Worm (Caenorhabditis elegans): ENCODE results near the gene cnc-7.
A peak's percentile ranks its signal among the peaks of the same experiment; 100 is the strongest.

Gene cnc-7

DNA sequence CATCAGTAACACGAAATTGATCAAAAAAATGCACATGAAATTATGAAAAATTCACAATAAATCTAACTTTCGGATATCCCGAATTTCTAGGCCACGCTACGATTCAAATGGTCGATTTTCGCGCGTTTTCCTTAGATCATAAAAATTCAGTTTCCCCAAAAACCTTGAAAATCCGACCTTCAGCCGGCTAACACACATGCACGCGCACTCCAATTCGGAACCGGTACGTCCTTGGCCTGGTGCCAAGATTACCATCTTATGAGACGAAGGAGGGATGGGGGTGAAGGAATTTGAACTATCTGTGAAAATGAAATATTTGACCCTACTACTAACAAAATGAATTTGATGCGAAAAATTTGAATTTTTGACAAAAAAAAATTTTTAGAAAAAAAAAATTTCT, 28.9 kb downstream of the cnc-7 start (continued):
- TF ChIP-seq skn-1 (tag; optimal IDR thresholded peaks at IDR 0.05) (no peak), lin-39 (tag; optimal IDR thresholded peaks at IDR 0.05) (no peak), jun-1 (tag; optimal IDR thresholded peaks at IDR 0.05) (no peak), tbx-2 (tag; optimal IDR thresholded peaks at IDR 0.05) (no peak), pqm-1 (tag; optimal IDR thresholded peaks at IDR 0.05) (no peak), zag-1 (tag; optimal IDR thresholded peaks at IDR 0.05) (no peak), ama-1 (optimal IDR thresholded peaks at IDR 0.05) (no peak), grh-1 (GFP tag; IDR thresholded peaks at IDR 0.05) (peak; percentile 65), ztf-11 (tag; optimal IDR thresholded peaks at IDR 0.05) (no peak), elt-2 (tag; optimal IDR thresholded peaks at IDR 0.05) (no peak), C34B4.2 (tag; optimal IDR thresholded peaks at IDR 0.05) (no peak), hlh-4 (tag; optimal IDR thresholded peaks at IDR 0.05) (no peak), mep-1 (tag; optimal IDR thresholded peaks at IDR 0.05) (no peak), nhr-19 (GFP tag; conservative IDR thresholded peaks at IDR 0.05) (no peak), aha-1 (tag; optimal IDR thresholded peaks at IDR 0.05) (no peak), nhr-90 (tag; optimal IDR thresholded peaks at IDR 0.05; ENCODE audit: poor library complexity) (no peak), pag-3 (tag; optimal IDR thresholded peaks at IDR 0.05; ENCODE audit: borderline replicate concordance, insufficient read depth) (no peak), F16B12.6 (tag; optimal IDR thresholded peaks at IDR 0.05) (no peak), lir-3 (tag; optimal IDR thresholded peaks at IDR 0.05; ENCODE audit: poor library complexity) (no peak), alr-1 (tag; optimal IDR thresholded peaks at IDR 0.05; ENCODE audit: borderline replicate concordance) (no peak), swsn-7 (tag; optimal IDR thresholded peaks at IDR 0.05) (no peak), ceh-63 (GFP tag; optimal IDR thresholded peaks at IDR 0.05) (no peak), dsc-1 (tag; optimal IDR thresholded peaks at IDR 0.05) (no peak), nhr-12 (tag; optimal IDR thresholded peaks at IDR 0.05) (no peak), irx-1 (tag; optimal IDR thresholded peaks at IDR 0.05) (no peak), xbp-1 (tag; optimal IDR thresholded peaks at IDR 0.05) (no peak), C04F5.9 (tag; optimal IDR thresholded peaks at IDR 0.05) (no peak), ceh-82 (tag; optimal IDR thresholded peaks at IDR 0.05) (peak in 1 of 3 experiments; percentile 4), lsy-2 (tag; optimal IDR thresholded peaks at IDR 0.05) (no peak), mdl-1 (tag; optimal IDR thresholded peaks at IDR 0.05) (no peak), lin-35 (GFP tag; optimal IDR thresholded peaks at IDR 0.05) (no peak), efl-1 (optimal IDR thresholded peaks at IDR 0.05) (peak in 1 of 2 experiments; percentile 5), efl-1 (GFP tag; optimal IDR thresholded peaks at IDR 0.05 in 1 of 2) (peak in 1 of 2 experiments; percentile 21), unc-30 (tag; optimal IDR thresholded peaks at IDR 0.05) (no peak), unc-130 (tag; optimal IDR thresholded peaks at IDR 0.05) (no peak), fkh-8 (tag; optimal IDR thresholded peaks at IDR 0.05) (no peak), mef-2 (tag; optimal IDR thresholded peaks at IDR 0.05) (no peak), ceh-88 (GFP tag; IDR thresholded peaks at IDR 0.05) (no peak), fkh-10 (GFP tag; optimal IDR thresholded peaks at IDR 0.05) (no peak), ceh-8 (GFP tag; optimal IDR thresholded peaks at IDR 0.05) (no peak), snu-23 (GFP tag; optimal IDR thresholded peaks at IDR 0.05) (peak; percentile 19), tlp-1 (tag; optimal IDR thresholded peaks at IDR 0.05) (no peak), nhr-20 (tag; optimal IDR thresholded peaks at IDR 0.05) (peak; percentile 2), nhr-237 (tag; optimal IDR thresholded peaks at IDR 0.05) (no peak), mab-9 (GFP tag; IDR thresholded peaks at IDR 0.05) (no peak), hlh-17 (GFP tag; optimal IDR thresholded peaks at IDR 0.05; ENCODE audit: borderline replicate concordance) (no peak), unc-62 (GFP tag; optimal IDR thresholded peaks at IDR 0.05) (no peak), sox-4 (tag; optimal IDR thresholded peaks at IDR 0.05) (no peak), egl-27 (tag; optimal IDR thresholded peaks at IDR 0.05) (no peak), ceh-90 (tag; optimal IDR thresholded peaks at IDR 0.05) (no peak), sup-37 (GFP tag; optimal IDR thresholded peaks at IDR 0.05) (no peak), Y116A8C.19 (tag; optimal IDR thresholded peaks at IDR 0.05; ENCODE audit: borderline replicate concordance) (no peak), nhr-28 (tag; optimal IDR thresholded peaks at IDR 0.05) (no peak), efl-3 (GFP tag; optimal IDR thresholded peaks at IDR 0.05) (no peak)
